Fruit fly (Drosophila melanogaster): ENCODE data around the gene Sptr.

Sptr gene

dm6 chrX:8502053-8502452 lies 37.8 kb upstream of the Sptr start:
- no peak for TF ChIP-seq CG6792 (GFP tag; optimal IDR thresholded peaks at IDR 0.05)
- TF ChIP-seq Met (GFP tag; optimal IDR thresholded peaks at IDR 0.05): no peak
- no peak for TF ChIP-seq CG8632 (GFP tag; optimal IDR thresholded peaks at IDR 0.05)
- peak; percentile 18 for TF ChIP-seq Eip78C (GFP tag)
- no peak for TF ChIP-seq vri (GFP tag; optimal IDR thresholded peaks at IDR 0.05)
- TF ChIP-seq Eip93F (GFP tag; optimal IDR thresholded peaks at IDR 0.05): peak; percentile 49
- TF ChIP-seq topi (GFP tag; optimal IDR thresholded peaks at IDR 0.05): no peak

dm6 chrX:8501374-8501773 lies 37.1 kb upstream of the Sptr start:
- TF ChIP-seq fd85E (GFP tag; optimal IDR thresholded peaks at IDR 0.05): no peak
- no peak for TF ChIP-seq eg (GFP tag; IDR thresholded peaks at IDR 0.05)

- peak; percentile 2 for TF ChIP-seq CG6792 (GFP tag; optimal IDR thresholded peaks at IDR 0.05)
- no peak for TF ChIP-seq CG8319 (GFP tag; optimal IDR thresholded peaks at IDR 0.05)
- TF ChIP-seq Hr4 (GFP tag; optimal IDR thresholded peaks at IDR 0.05): peak; percentile 18
- no peak for TF ChIP-seq svp (GFP tag)
- TF ChIP-seq fd85E (GFP tag; optimal IDR thresholded peaks at IDR 0.05): no peak
- peak; percentile 4 for TF ChIP-seq CG31627 (GFP tag; optimal IDR thresholded peaks at IDR 0.05)
- TF ChIP-seq Hr39 (GFP tag; optimal IDR thresholded peaks at IDR 0.05): peak; percentile 16
- no peak for TF ChIP-seq dac (GFP tag; optimal IDR thresholded peaks at IDR 0.05)
- no peak for TF ChIP-seq CG15336 (GFP tag; IDR thresholded peaks at IDR 0.05)
- TF ChIP-seq Sox14 (GFP tag; optimal IDR thresholded peaks at IDR 0.05): peak; percentile 10
- TF ChIP-seq CG9139 (GFP tag; optimal IDR thresholded peaks at IDR 0.05): no peak
- no peak for TF ChIP-seq vri (GFP tag; optimal IDR thresholded peaks at IDR 0.05)
- no peak for TF ChIP-seq CG6276 (GFP tag; optimal IDR thresholded peaks at IDR 0.05)
- no peak for TF ChIP-seq Met (GFP tag; optimal IDR thresholded peaks at IDR 0.05)
- no peak for TF ChIP-seq dsx (GFP tag; optimal IDR thresholded peaks at IDR 0.05; ENCODE audit: poor library complexity, severe bottlenecking)
- TF ChIP-seq CG34406 (GFP tag; optimal IDR thresholded peaks at IDR 0.05): no peak
- no peak for TF ChIP-seq Ets96B (tag; optimal IDR thresholded peaks at IDR 0.05)
- TF ChIP-seq topi (GFP tag; optimal IDR thresholded peaks at IDR 0.05): no peak
- peak; percentile 40 for TF ChIP-seq acj6 (GFP tag; optimal IDR thresholded peaks at IDR 0.05)
- TF ChIP-seq Eip78C (GFP tag): peak; percentile 54
- no peak for TF ChIP-seq Ets21C (GFP tag; optimal IDR thresholded peaks at IDR 0.05)
- no peak for TF ChIP-seq Sox102F (GFP tag; optimal IDR thresholded peaks at IDR 0.05)
- TF ChIP-seq pdm3 (GFP tag; optimal IDR thresholded peaks at IDR 0.05): peak; percentile 15
- no peak for TF ChIP-seq Blimp-1 (GFP tag; optimal IDR thresholded peaks at IDR 0.05)
- no peak for TF ChIP-seq CG8119 (GFP tag; IDR thresholded peaks at IDR 0.05)
- no peak for TF ChIP-seq CG3032 (tag; optimal IDR thresholded peaks at IDR 0.05)
- no peak for TF ChIP-seq lz (GFP tag; optimal IDR thresholded peaks at IDR 0.05)
- peak; percentile 7 for TF ChIP-seq CG10669 (GFP tag; optimal IDR thresholded peaks at IDR 0.05)
- no peak for TF ChIP-seq cyc (GFP tag; optimal IDR thresholded peaks at IDR 0.05)
- TF ChIP-seq net (GFP tag; optimal IDR thresholded peaks at IDR 0.05): peak; percentile 14
- no peak for TF ChIP-seq CG8632 (GFP tag; optimal IDR thresholded peaks at IDR 0.05)
- TF ChIP-seq salr (GFP tag; optimal IDR thresholded peaks at IDR 0.05): no peak
- TF ChIP-seq CG7368 (GFP tag; optimal IDR thresholded peaks at IDR 0.05): no peak
- TF ChIP-seq fd59A (GFP tag; optimal IDR thresholded peaks at IDR 0.05): no peak
- TF ChIP-seq Smox (GFP tag; optimal IDR thresholded peaks at IDR 0.05): no peak
- TF ChIP-seq Eip93F (GFP tag; optimal IDR thresholded peaks at IDR 0.05): no peak
- TF ChIP-seq ss (GFP tag; optimal IDR thresholded peaks at IDR 0.05): no peak
- no peak for TF ChIP-seq CG6808 (GFP tag; optimal IDR thresholded peaks at IDR 0.05)
- no peak for TF ChIP-seq CG4318 (GFP tag; optimal IDR thresholded peaks at IDR 0.05)
- no peak for TF ChIP-seq CG11902 (GFP tag; optimal IDR thresholded peaks at IDR 0.05)
- TF ChIP-seq fkh (GFP tag; optimal IDR thresholded peaks at IDR 0.05): no peak
- TF ChIP-seq CG6854 (GFP tag; optimal IDR thresholded peaks at IDR 0.05): no peak
- no peak for TF ChIP-seq Eip75B (GFP tag; optimal IDR thresholded peaks at IDR 0.05)
- no peak for TF ChIP-seq Gug (GFP tag; IDR thresholded peaks at IDR 0.05)
- TF ChIP-seq CG3919 (GFP tag; optimal IDR thresholded peaks at IDR 0.05): no peak
- no peak for TF ChIP-seq CG10631 (GFP tag; optimal IDR thresholded peaks at IDR 0.05)
- TF ChIP-seq eg (GFP tag; IDR thresholded peaks at IDR 0.05): 0 out of 3 replicates have a peak, but pooled peaks have one; percentile 41
Observed at dm6 chrX:8499151-8499550, 34.9 kb upstream of the Sptr start.

All from whole organism, prepupa.